Fruit fly (Drosophila melanogaster) whole organism, wandering third instar larva: ENCODE data around the gene ppk18.

Source experiments
- Abd-B ChIP-seq: fragments of >200 bp; optimal IDR thresholded peaks from 2 replicates; lab custom pipeline; 2017; ENCODE audit warnings: missing biosample characterization, missing genetic modification characterization
- CG32264 ChIP-seq: fragments of 200-800 bp; sonication (Bioruptor generic); optimal IDR thresholded peaks from 2 replicates; lab custom pipeline; 2016; ENCODE audit warnings: missing biosample characterization, missing genetic modification characterization
- CG9705 ChIP-seq: fragments of 200-800 bp; sonication (Bioruptor generic); optimal IDR thresholded peaks from 2 replicates; lab custom pipeline; 2018; ENCODE audit warnings: missing biosample characterization, mild to moderate bottlenecking, missing genetic modification characterization
- Dfd ChIP-seq: fragments of >200 bp; optimal IDR thresholded peaks from 2 replicates; lab custom pipeline; 2017; ENCODE audit warnings: missing biosample characterization, missing genetic modification characterization
- Dif ChIP-seq: fragments of 200-275, 200-300 bp; sonication (Bioruptor generic); optimal IDR thresholded peaks from 2 replicates; lab custom pipeline; 2018; ENCODE audit warnings: missing biosample characterization, missing genetic modification characterization; ENCODE audit not compliant: partially characterized antibody
- GATAd ChIP-seq: sonication (Bioruptor generic); optimal IDR thresholded peaks from 2 replicates; lab custom pipeline; 2016; ENCODE audit warnings: missing biosample characterization, missing genetic modification characterization
- HLH106 ChIP-seq: fragments of 200-800 bp; optimal IDR thresholded peaks from 3 replicates; lab custom pipeline; 2019; ENCODE audit warnings: missing biosample characterization, mild to moderate bottlenecking, missing genetic modification characterization, moderate library complexity
- Hr83 ChIP-seq: fragments of 200-300 bp; sonication (Bioruptor generic); optimal IDR thresholded peaks from 2 replicates; lab custom pipeline; 2016; ENCODE audit warnings: missing biosample characterization, mild to moderate bottlenecking, missing genetic modification characterization, moderate library complexity; ENCODE audit not compliant: poor library complexity, severe bottlenecking
- Jra ChIP-seq: sonication (Bioruptor generic); optimal IDR thresholded peaks from 2 replicates; lab custom pipeline; 2016; ENCODE audit warnings: missing biosample characterization, missing genetic modification characterization
- Mio ChIP-seq: sonication (Bioruptor generic); optimal IDR thresholded peaks from 2 replicates; lab custom pipeline; 2016; ENCODE audit warnings: missing biosample characterization, missing genetic modification characterization
- OdsH ChIP-seq: fragments of 200-800 bp; sonication (Bioruptor generic); optimal IDR thresholded peaks from 2 replicates; lab custom pipeline; 2016; ENCODE audit warnings: missing biosample characterization, mild to moderate bottlenecking, missing genetic modification characterization
- Rel ChIP-seq, 2 experiments: fragments of 200-800 bp; sonication (Bioruptor generic) in 1 of 2; optimal IDR thresholded peaks; 2 replicates in 1 of 2; 3 replicates in 1 of 2; lab custom pipeline; 2016 to 2019; ENCODE audit warnings: mild to moderate bottlenecking in 2 of 2, missing biosample characterization in 2 of 2, missing genetic modification characterization in 2 of 2, moderate library complexity in 1 of 2
- Sp1 ChIP-seq: fragments of 200-800 bp; sonication (Bioruptor generic); optimal IDR thresholded peaks from 3 replicates; lab custom pipeline; 2019; ENCODE audit warnings: missing biosample characterization, mild to moderate bottlenecking, missing genetic modification characterization, moderate library complexity
- Vsx2 ChIP-seq: fragments of 200-300, 225-300 bp; sonication (Bioruptor generic); optimal IDR thresholded peaks from 2 replicates; lab custom pipeline; 2018; ENCODE audit warnings: missing biosample characterization, missing genetic modification characterization; ENCODE audit not compliant: partially characterized antibody
- br ChIP-seq: fragments of 200-800 bp; sonication (Bioruptor generic); optimal IDR thresholded peaks from 2 replicates; lab custom pipeline; 2016; ENCODE audit warnings: missing biosample characterization, missing genetic modification characterization
- dl ChIP-seq, 2 experiments: fragments of 175-275, 200-275 bp in 1 of 2; fragments of 200-275 bp in 1 of 2; sonication (Bioruptor generic); optimal IDR thresholded peaks; lab custom pipeline; 2018; ENCODE audit warnings: mild to moderate bottlenecking in 2 of 2, missing biosample characterization in 2 of 2, missing genetic modification characterization in 2 of 2, moderate library complexity in 2 of 2; ENCODE audit not compliant: partially characterized antibody in 2 of 2, insufficient read depth in 1 of 2
- dmrt93B ChIP-seq: fragments of 200-800 bp; sonication (Bioruptor generic); optimal IDR thresholded peaks from 2 replicates; lab custom pipeline; 2018; ENCODE audit warnings: missing biosample characterization, mild to moderate bottlenecking, missing genetic modification characterization
- dsf ChIP-seq: sonication (Bioruptor generic); optimal IDR thresholded peaks from 2 replicates; lab custom pipeline; 2016; ENCODE audit warnings: missing biosample characterization, missing genetic modification characterization, borderline replicate concordance
- foxo ChIP-seq, 2 experiments: fragments of 200-800 bp; sonication (Bioruptor generic); optimal IDR thresholded peaks; 2 replicates in 1 of 2; 3 replicates in 1 of 2; lab custom pipeline; 2016 to 2017; ENCODE audit warnings: missing biosample characterization in 2 of 2, missing genetic modification characterization in 2 of 2
- fru ChIP-seq: fragments of 200-800 bp; sonication (Bioruptor generic); optimal IDR thresholded peaks from 3 replicates; lab custom pipeline; 2016; ENCODE audit warnings: missing biosample characterization, mild to moderate bottlenecking, missing genetic modification characterization
- h ChIP-seq: fragments of 200-800 bp; sonication (Bioruptor generic); optimal IDR thresholded peaks from 3 replicates; lab custom pipeline; 2016; ENCODE audit warnings: missing biosample characterization, mild to moderate bottlenecking, missing genetic modification characterization
- jim ChIP-seq: fragments of 175-275, 200-325 bp; sonication (Bioruptor generic); optimal IDR thresholded peaks from 2 replicates; lab custom pipeline; 2016; ENCODE audit warnings: missing biosample characterization, mild to moderate bottlenecking, missing genetic modification characterization
- lola ChIP-seq: fragments of >200 bp; optimal IDR thresholded peaks from 2 replicates; lab custom pipeline; 2017; ENCODE audit warnings: missing biosample characterization, missing genetic modification characterization
- psq ChIP-seq: fragments of 200-800 bp; sonication (Bioruptor generic); optimal IDR thresholded peaks from 3 replicates; lab custom pipeline; 2017; ENCODE audit warnings: missing biosample characterization, mild to moderate bottlenecking, missing genetic modification characterization, moderate library complexity
- rgr ChIP-seq: fragments of 200-800 bp; sonication (Bioruptor generic); optimal IDR thresholded peaks from 3 replicates; lab custom pipeline; 2016; ENCODE audit warnings: missing biosample characterization, mild to moderate bottlenecking, missing genetic modification characterization
- sage ChIP-seq: fragments of 200-800 bp; sonication (Bioruptor generic); optimal IDR thresholded peaks from 2 replicates; lab custom pipeline; 2016; ENCODE audit warnings: missing biosample characterization, mild to moderate bottlenecking, missing genetic modification characterization
- sv ChIP-seq: fragments of 200-800 bp; sonication (Bioruptor generic); optimal IDR thresholded peaks from 3 replicates; lab custom pipeline; 2016; ENCODE audit warnings: missing biosample characterization, missing genetic modification characterization
- usp ChIP-seq: fragments of >200 bp; optimal IDR thresholded peaks from 2 replicates; lab custom pipeline; 2017; ENCODE audit warnings: missing biosample characterization, missing genetic modification characterization
- woc ChIP-seq: sonication (Bioruptor generic); optimal IDR thresholded peaks from 2 replicates; lab custom pipeline; 2016; ENCODE audit warnings: missing biosample characterization, mild to moderate bottlenecking, missing genetic modification characterization

The ppk18 gene

dm6 chr2L:9779147-9779546, 8.4 kb upstream of the ppk18 start:
- no peak for TF ChIP-seq usp (GFP tag; lab: Kevin White, UChicago)
- TF ChIP-seq sage (GFP tag; lab: Kevin White, UChicago), result no peak
- no peak for TF ChIP-seq CG32264 (GFP tag; lab: Kevin White, UChicago)
- no peak for TF ChIP-seq Mio
- TF ChIP-seq fru, result no peak
- no peak for TF ChIP-seq br (GFP tag; lab: Kevin White, UChicago)
- no peak for TF ChIP-seq lola (GFP tag; lab: Kevin White, UChicago)

dm6 chr2L:9778416-9778815, 7.6 kb upstream of the ppk18 start:
- TF ChIP-seq Sp1 (GFP tag; lab: Kevin White, UChicago) (no peak), Jra (no peak), CG9705 (GFP tag; lab: Kevin White, UChicago) (no peak), Rel (GFP tag; optimal IDR thresholded peaks at IDR 0.05; lab: Kevin White, UChicago) (no peak), Rel (tag; optimal IDR thresholded peaks at IDR 0.05; lab: Kevin White, UChicago) (no peak), h (GFP tag; lab: Kevin White, UChicago) (no peak), dmrt93B (GFP tag; lab: Kevin White, UChicago) (no peak), Mio (no peak), usp (GFP tag; lab: Kevin White, UChicago) (no peak), Abd-B (GFP tag; lab: Kevin White, UChicago) (no peak), sv (GFP tag; lab: Kevin White, UChicago) (no peak), sage (GFP tag; lab: Kevin White, UChicago) (no peak), OdsH (GFP tag; lab: Kevin White, UChicago) (no peak), Vsx2 (GFP tag; lab: Kevin White, UChicago) (no peak), dl (GFP tag; optimal IDR thresholded peaks at IDR 0.05; lab: Kevin White, UChicago; ENCODE audit: insufficient read depth in 1 of 2, partially characterized antibody in 2 of 2) (no peak), foxo (GFP tag; optimal IDR thresholded peaks at IDR 0.05; lab: Kevin White, UChicago) (no peak), dsf (GFP tag; lab: Kevin White, UChicago) (no peak), GATAd (GFP tag; lab: Kevin White, UChicago) (no peak), fru (no peak), woc (GFP tag; lab: Kevin White, UChicago) (no peak)

dm6 chr2L:9777927-9778326, 7.1 kb upstream of the ppk18 start:
- TF ChIP-seq Mio, result no peak
- no peak for TF ChIP-seq dmrt93B (GFP tag; lab: Kevin White, UChicago)
- no peak for TF ChIP-seq Rel (GFP tag; optimal IDR thresholded peaks at IDR 0.05; lab: Kevin White, UChicago)
- peak; percentile 95 for TF ChIP-seq Rel (tag; optimal IDR thresholded peaks at IDR 0.05; lab: Kevin White, UChicago)

dm6 chr2L:9774980-9775628, 4.3 kb upstream of the ppk18 start, which contains the start of the genes ppk11 and ppk16:
Gene ppk11 (minus strand): TSS chr2L:9775030.
Gene ppk16 (minus strand): TSS chr2L:9775030.
- TF ChIP-seq dmrt93B (GFP tag; lab: Kevin White, UChicago) (no peak), Dfd (GFP tag; lab: Kevin White, UChicago) (no peak), Rel (GFP tag; optimal IDR thresholded peaks at IDR 0.05; lab: Kevin White, UChicago) (no peak), Rel (tag; optimal IDR thresholded peaks at IDR 0.05; lab: Kevin White, UChicago) (no peak), dl (GFP tag; optimal IDR thresholded peaks at IDR 0.05; lab: Kevin White, UChicago; ENCODE audit: insufficient read depth in 1 of 2, partially characterized antibody in 2 of 2) (no peak), sage (GFP tag; lab: Kevin White, UChicago) (no peak), Dif (GFP tag; lab: Kevin White, UChicago) (no peak), HLH106 (no peak), CG9705 (GFP tag; lab: Kevin White, UChicago) (no peak), woc (GFP tag; lab: Kevin White, UChicago) (no peak), br (GFP tag; lab: Kevin White, UChicago) (no peak), sv (GFP tag; lab: Kevin White, UChicago) (no peak), Hr83 (GFP tag; lab: Kevin White, UChicago) (no peak), Sp1 (GFP tag; lab: Kevin White, UChicago) (no peak), Jra (no peak), Abd-B (GFP tag; lab: Kevin White, UChicago) (no peak), psq (GFP tag; lab: Kevin White, UChicago) (no peak), jim (GFP tag; lab: Kevin White, UChicago) (no peak), rgr (GFP tag; lab: Kevin White, UChicago) (no peak), usp (GFP tag; lab: Kevin White, UChicago) (no peak), CG32264 (GFP tag; lab: Kevin White, UChicago) (no peak)
